Fruit fly (Drosophila melanogaster) whole organism, embryonic: Measurements from ENCODE around the gene Gale.

Source experiments
- Bteb2 ChIP-seq: fragments of 200-800 bp; sonication (Bioruptor generic); optimal IDR thresholded peaks from 2 replicates; lab custom pipeline; 2016; ENCODE audit warnings: missing biosample characterization, missing genetic modification characterization
- CG10431 ChIP-seq: fragments of 200-800 bp; sonication (Bioruptor generic); optimal IDR thresholded peaks from 3 replicates; lab custom pipeline; 2018; ENCODE audit warnings: missing biosample characterization, mild to moderate bottlenecking, missing genetic modification characterization
- CG11247 ChIP-seq: fragments of 200-800 bp; sonication (Bioruptor generic); IDR thresholded peaks from 2 replicates; pipeline ENCODE4 v1.3.6; 2022; ENCODE audit warnings: missing biosample characterization, missing genetic modification characterization
- CG13894 ChIP-seq: fragments of 200-800 bp; sonication (Bioruptor generic); optimal IDR thresholded peaks from 3 replicates; lab custom pipeline; 2018; ENCODE audit warnings: missing biosample characterization, mild to moderate bottlenecking, missing genetic modification characterization, moderate library complexity
- CG15514 ChIP-seq: fragments of 200-800 bp; sonication (Bioruptor generic); optimal IDR thresholded peaks from 3 replicates; lab custom pipeline; 2017; ENCODE audit warnings: missing biosample characterization, missing genetic modification characterization, mild to moderate bottlenecking, moderate library complexity, missing genetic modification reagents
- CG17328 ChIP-seq: fragments of 200-800 bp; sonication (Bioruptor generic); IDR thresholded peaks from 2 replicates; pipeline ENCODE4 v1.3.6; 2022; ENCODE audit warnings: missing biosample characterization, missing genetic modification characterization
- CG17361 ChIP-seq: fragments of 200-800 bp; sonication (Bioruptor generic); IDR thresholded peaks from 3 replicates; pipeline ENCODE4 v1.3.6; 2022; ENCODE audit warnings: missing biosample characterization, missing genetic modification characterization
- CG18011 ChIP-seq: fragments of 200-800 bp; sonication (Bioruptor generic); optimal IDR thresholded peaks from 2 replicates; lab custom pipeline; 2017; ENCODE audit warnings: missing biosample characterization, missing genetic modification characterization, mild to moderate bottlenecking, moderate library complexity, missing genotype
- CG2199 ChIP-seq: fragments of 200-800 bp; sonication (Bioruptor generic); IDR thresholded peaks from 3 replicates; pipeline ENCODE4 v1.3.6; 2022; ENCODE audit warnings: missing biosample characterization, missing genetic modification characterization
- CG31365 ChIP-seq: fragments of 200-800 bp; sonication (Bioruptor generic); optimal IDR thresholded peaks from 2 replicates; lab custom pipeline; 2018; ENCODE audit warnings: missing biosample characterization, mild to moderate bottlenecking, missing genetic modification characterization
- CG32767 ChIP-seq: fragments of 200-800 bp; sonication (Bioruptor generic); IDR thresholded peaks from 2 replicates; pipeline ENCODE4 v1.3.6; 2022; ENCODE audit warnings: missing biosample characterization, missing genetic modification characterization
- CG34224 ChIP-seq: fragments of 200-800 bp; sonication (Bioruptor generic); IDR thresholded peaks from 3 replicates; pipeline ENCODE4 v1.3.6; 2022; ENCODE audit warnings: missing biosample characterization, missing genetic modification characterization; ENCODE audit not compliant: partially characterized antibody
- CG6254 ChIP-seq: fragments of 200-800 bp; sonication (Bioruptor generic); optimal IDR thresholded peaks from 3 replicates; lab custom pipeline; 2017; ENCODE audit warnings: mild to moderate bottlenecking, missing biosample characterization, missing genetic modification reagents, missing genetic modification characterization
- CG6791 ChIP-seq: fragments of 200-800 bp; sonication (Bioruptor generic); IDR thresholded peaks from 3 replicates; pipeline ENCODE4 v1.3.6; 2022; ENCODE audit warnings: missing biosample characterization, missing genetic modification characterization; ENCODE audit not compliant: partially characterized antibody
- CG8290 ChIP-seq, 3 experiments: fragments of 200-800 bp; sonication (Bioruptor generic); optimal IDR thresholded peaks; 2 replicates each; lab custom pipeline; 2016 to 2019; ENCODE audit warnings: missing biosample characterization in 3 of 3, missing genetic modification characterization in 3 of 3, mild to moderate bottlenecking in 2 of 3, moderate library complexity in 1 of 3
- CG9932 ChIP-seq: fragments of 200-800 bp; sonication (Bioruptor generic); IDR thresholded peaks from 2 replicates; pipeline ENCODE4 v1.3.6; 2022; ENCODE audit warnings: missing biosample characterization, missing genetic modification characterization
- CHES-1-like ChIP-seq: fragments of 200-800 bp; sonication (Bioruptor generic); optimal IDR thresholded peaks from 2 replicates; lab custom pipeline; 2016; ENCODE audit warnings: missing biosample characterization, missing genetic modification characterization
- Camta ChIP-seq: fragments of 200-800 bp; sonication (Bioruptor generic); optimal IDR thresholded peaks from 2 replicates; lab custom pipeline; 2016; ENCODE audit warnings: missing biosample characterization, missing genetic modification characterization
- CoRest ChIP-seq: fragments of 200-800 bp; sonication (Bioruptor generic); optimal IDR thresholded peaks from 3 replicates; lab custom pipeline; 2018; ENCODE audit warnings: missing biosample characterization, mild to moderate bottlenecking, missing genetic modification characterization, moderate library complexity
- Deaf1 ChIP-seq: fragments of 200-800 bp; optimal IDR thresholded peaks from 3 replicates; lab custom pipeline; 2019; ENCODE audit warnings: missing biosample characterization, mild to moderate bottlenecking, missing genetic modification characterization, moderate library complexity
- E2f2 ChIP-seq: fragments of 200-800 bp; sonication (Bioruptor generic); IDR thresholded peaks from 2 replicates; pipeline ENCODE4 v1.3.6; 2022; ENCODE audit warnings: missing biosample characterization, missing genetic modification characterization
- Hey ChIP-seq: fragments of 200-800 bp; sonication (Bioruptor generic); optimal IDR thresholded peaks from 3 replicates; lab custom pipeline; 2018; ENCODE audit warnings: missing biosample characterization, mild to moderate bottlenecking, missing genetic modification characterization
- Hmx ChIP-seq: fragments of 200-800 bp; sonication (Bioruptor generic); optimal IDR thresholded peaks from 2 replicates; lab custom pipeline; 2016; ENCODE audit warnings: missing biosample characterization, missing genetic modification characterization
- Lhr ChIP-seq: fragments of 200-800 bp; sonication (Bioruptor generic); optimal IDR thresholded peaks from 3 replicates; lab custom pipeline; 2017; ENCODE audit warnings: mild to moderate bottlenecking, missing biosample characterization, missing genetic modification reagents, missing genetic modification characterization
- MBD-R2 ChIP-seq: fragments of 200-800 bp; sonication (Bioruptor generic); IDR thresholded peaks from 2 replicates; pipeline ENCODE4 v1.3.6; 2022; ENCODE audit warnings: missing biosample characterization, missing genetic modification characterization
- Scr ChIP-seq: fragments of 200-800 bp; sonication (Bioruptor generic); IDR thresholded peaks from 2 replicates; pipeline ENCODE4 v1.3.6; 2022; ENCODE audit warnings: missing biosample characterization, missing genetic modification characterization; ENCODE audit not compliant: partially characterized antibody
- Sox100B ChIP-seq: fragments of 200-800 bp; sonication (Bioruptor generic); optimal IDR thresholded peaks from 3 replicates; lab custom pipeline; 2018; ENCODE audit warnings: missing biosample characterization, mild to moderate bottlenecking, missing genetic modification characterization
- Taf1 ChIP-seq: fragments of 200-800 bp; sonication (Bioruptor generic); IDR thresholded peaks from 2 replicates; pipeline ENCODE4 v1.3.6; 2022; ENCODE audit warnings: missing biosample characterization, missing genetic modification characterization
- abd-A ChIP-seq: fragments of 200-800 bp; sonication (Bioruptor generic); optimal IDR thresholded peaks from 3 replicates; lab custom pipeline; 2019; ENCODE audit warnings: missing biosample characterization, mild to moderate bottlenecking, missing genetic modification characterization, moderate library complexity
- ac ChIP-seq: fragments of 200-800 bp; sonication (Bioruptor generic); optimal IDR thresholded peaks from 3 replicates; lab custom pipeline; 2017; ENCODE audit warnings: missing biosample characterization, mild to moderate bottlenecking, missing genetic modification characterization
- bab2 ChIP-seq: fragments of 200-800 bp; sonication (Bioruptor generic); optimal IDR thresholded peaks from 2 replicates; lab custom pipeline; 2016; ENCODE audit warnings: missing biosample characterization, missing genetic modification characterization
- dati ChIP-seq: fragments of 200-800 bp; sonication (Bioruptor generic); IDR thresholded peaks from 2 replicates; pipeline ENCODE4 v1.3.6; 2022; ENCODE audit warnings: missing biosample characterization, missing genetic modification characterization
- eyg ChIP-seq: fragments of 200-800 bp; sonication (Bioruptor generic); optimal IDR thresholded peaks from 3 replicates; lab custom pipeline; 2016; ENCODE audit warnings: missing biosample characterization, missing genetic modification characterization
- ftz-f1 ChIP-seq: fragments of 200-800 bp; sonication (Bioruptor generic); optimal IDR thresholded peaks from 2 replicates; lab custom pipeline; 2016; ENCODE audit warnings: missing biosample characterization, missing genetic modification characterization
- gce ChIP-seq: fragments of 200-800 bp; sonication (Bioruptor generic); IDR thresholded peaks from 3 replicates; pipeline ENCODE4 v1.3.6; 2022; ENCODE audit warnings: missing biosample characterization, missing genetic modification characterization
- grau ChIP-seq: fragments of 200-800 bp; optimal IDR thresholded peaks from 3 replicates; lab custom pipeline; 2019; ENCODE audit warnings: missing biosample characterization, mild to moderate bottlenecking, missing genetic modification characterization, moderate library complexity
- insv ChIP-seq, 2 experiments: fragments of 200-800 bp; sonication (Bioruptor generic); optimal IDR thresholded peaks; 3 replicates each; lab custom pipeline; 2016 to 2018; ENCODE audit warnings: missing biosample characterization in 2 of 2, missing genetic modification characterization in 2 of 2
- jigr1 ChIP-seq: fragments of 200-800 bp; sonication (Bioruptor generic); IDR thresholded peaks from 3 replicates; pipeline ENCODE4 v1.3.6; 2022; ENCODE audit warnings: missing biosample characterization, missing genetic modification characterization
- odd ChIP-seq: fragments of 200-800 bp; sonication (Bioruptor generic); optimal IDR thresholded peaks from 2 replicates; lab custom pipeline; 2017; ENCODE audit warnings: missing biosample characterization, mild to moderate bottlenecking, missing genetic modification characterization
- repo ChIP-seq: fragments of 200-800 bp; sonication (Bioruptor generic); optimal IDR thresholded peaks from 2 replicates; lab custom pipeline; 2016; ENCODE audit warnings: missing biosample characterization, missing genetic modification characterization
- slbo ChIP-seq: fragments of 200-800 bp; sonication (Bioruptor generic); IDR thresholded peaks from 2 replicates; pipeline ENCODE4 v1.3.6; 2022; ENCODE audit warnings: missing biosample characterization, missing genetic modification characterization
- sna ChIP-seq: fragments of 200-800 bp; sonication (Bioruptor generic); IDR thresholded peaks from 2 replicates; pipeline ENCODE4 v1.3.6; 2022; ENCODE audit warnings: missing biosample characterization, missing genetic modification characterization; ENCODE audit not compliant: partially characterized antibody
- sr ChIP-seq: fragments of 200-800 bp; sonication (Bioruptor generic); IDR thresholded peaks from 3 replicates; pipeline ENCODE4 v1.3.6; 2022; ENCODE audit warnings: missing biosample characterization, missing genetic modification characterization
- ssp ChIP-seq: fragments of 200-800 bp; sonication (Bioruptor generic); IDR thresholded peaks from 2 replicates; pipeline ENCODE4 v1.3.6; 2022; ENCODE audit warnings: missing biosample characterization, missing genetic modification characterization
- trh ChIP-seq: fragments of 200-800 bp; sonication (Bioruptor generic); optimal IDR thresholded peaks from 2 replicates; lab custom pipeline; 2016; ENCODE audit warnings: missing biosample characterization, missing genetic modification characterization
- vvl ChIP-seq: fragments of 200-800 bp; sonication (Bioruptor generic); IDR thresholded peaks from 2 replicates; pipeline ENCODE4 v1.3.6; 2022; ENCODE audit warnings: missing biosample characterization, missing genetic modification characterization
- z ChIP-seq: fragments of 200-800 bp; sonication (Bioruptor generic); IDR thresholded peaks from 3 replicates; pipeline ENCODE4 v1.3.6; 2022; ENCODE audit warnings: missing biosample characterization, missing genetic modification characterization

The Gale gene

dm6 chr3L:692699-693098 is 44.3 kb downstream of the Gale start, which contains the start of gene Vti1a (continued):
- TF ChIP-seq grau (tag; lab: Kevin White, UChicago) = peak; percentile 2
- TF ChIP-seq Lhr (GFP tag; lab: Kevin White, UChicago) = peak; percentile 85
- no peak for TF ChIP-seq ac (GFP tag; lab: Kevin White, UChicago)
- peak; percentile 33; the same call in 1 of the 2 replicates for TF ChIP-seq Scr (GFP tag; lab: Robert Waterston, UW)
- no peak for TF ChIP-seq CG9932 (GFP tag; lab: Robert Waterston, UW)
- peak; percentile 46; the same call in 1 of the 2 replicates for TF ChIP-seq E2f2 (GFP tag; lab: Robert Waterston, UW)
- TF ChIP-seq MBD-R2 (GFP tag; lab: Robert Waterston, UW) = peak; percentile 82
- no peak for TF ChIP-seq repo (GFP tag; lab: Kevin White, UChicago)
- no peak for TF ChIP-seq Camta (GFP tag; lab: Kevin White, UChicago)
- TF ChIP-seq eyg (GFP tag; lab: Kevin White, UChicago) = no peak
- peak; percentile 19 for TF ChIP-seq CoRest (tag; lab: Kevin White, UChicago)
- peak; percentile 62 for TF ChIP-seq CG34224 (GFP tag; lab: Robert Waterston, UW)
- TF ChIP-seq CG31365 (tag; lab: Kevin White, UChicago) = no peak
- no peak for TF ChIP-seq odd (GFP tag; lab: Kevin White, UChicago)
- TF ChIP-seq jigr1 (GFP tag; lab: Robert Waterston, UW) = no peak
- TF ChIP-seq CG10431 (GFP tag; lab: Kevin White, UChicago) = peak; percentile 37
- TF ChIP-seq CG17361 (GFP tag; lab: Robert Waterston, UW) = 0 out of 3 replicates have a peak, but pooled peaks have one; percentile 33
- no peak for TF ChIP-seq CG18011 (GFP tag; lab: Kevin White, UChicago)
- TF ChIP-seq insv (GFP tag; optimal IDR thresholded peaks at IDR 0.05; lab: Kevin White, UChicago) = peak in 1 of 2 experiments; percentile 14
- peak; percentile 82 for TF ChIP-seq ftz-f1 (GFP tag; lab: Kevin White, UChicago)
- peak; percentile 9 for TF ChIP-seq Deaf1 (tag; lab: Kevin White, UChicago)

DNA sequence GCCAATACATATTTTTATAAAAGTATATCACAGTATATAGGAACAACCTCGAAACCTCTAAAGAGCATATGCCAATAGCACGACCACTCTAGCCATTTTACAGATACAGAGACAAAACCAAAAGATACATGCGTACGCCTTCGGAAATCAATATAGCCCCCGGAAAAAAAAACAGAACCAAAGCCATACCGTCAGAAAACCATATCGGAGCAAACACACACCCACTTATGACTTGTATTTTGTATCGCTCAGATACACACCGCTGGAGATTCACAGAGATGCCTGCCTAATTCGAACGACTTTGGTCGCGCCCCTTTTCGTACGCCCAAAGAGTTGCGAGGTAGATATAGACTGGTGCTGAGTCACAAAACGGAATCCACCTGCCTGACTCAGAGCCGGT is 47.2 kb downstream of the Gale start:
- TF ChIP-seq dati (GFP tag; lab: Robert Waterston, UW) (no peak), CG11247 (GFP tag; lab: Robert Waterston, UW) (no peak), Hmx (GFP tag; lab: Kevin White, UChicago) (no peak), CG17328 (GFP tag; lab: Robert Waterston, UW) (0 out of 2 replicates have a peak, but pooled peaks have one; percentile 16), CG6791 (GFP tag; lab: Robert Waterston, UW) (peak; percentile 54; the same call in 1 of the 3 replicates), CG2199 (GFP tag; lab: Robert Waterston, UW) (peak; percentile 81; the same call in 2 of the 3 replicates), CG6254 (GFP tag; lab: Kevin White, UChicago) (no peak), vvl (GFP tag; lab: Robert Waterston, UW) (0 out of 2 replicates have a peak, but pooled peaks have one; percentile 11), CG13894 (peak; percentile 100), CG8290 (GFP tag; optimal IDR thresholded peaks at IDR 0.05; lab: Kevin White, UChicago) (peak; percentile 80), CG8290 (tag; optimal IDR thresholded peaks at IDR 0.05; lab: Kevin White, UChicago) (no peak), sr (peak; percentile 55; the same call in 2 of the 3 replicates), Hey (tag; lab: Kevin White, UChicago) (no peak)

- no peak for TF ChIP-seq sna (GFP tag; lab: Robert Waterston, UW)
- TF ChIP-seq z (GFP tag; lab: Robert Waterston, UW) = peak; percentile 30; the same call in 1 of the 3 replicates
- TF ChIP-seq trh (GFP tag; lab: Kevin White, UChicago) = peak; percentile 90
- peak; percentile 69 for TF ChIP-seq bab2
- TF ChIP-seq Bteb2 (GFP tag; lab: Kevin White, UChicago) = peak; percentile 33
- TF ChIP-seq CG15514 = peak; percentile 88
- peak; percentile 72 for TF ChIP-seq abd-A (tag; lab: Kevin White, UChicago)
- peak; percentile 88 for TF ChIP-seq jigr1 (GFP tag; lab: Robert Waterston, UW)
- TF ChIP-seq ssp (GFP tag; lab: Robert Waterston, UW) = peak; percentile 88
- peak; percentile 94 for TF ChIP-seq gce
- TF ChIP-seq slbo (GFP tag; lab: Robert Waterston, UW) = peak; percentile 95
- TF ChIP-seq Sox100B (GFP tag; lab: Kevin White, UChicago) = peak; percentile 94
- TF ChIP-seq Taf1 (GFP tag; lab: Robert Waterston, UW) = peak; percentile 90
- TF ChIP-seq CHES-1-like (GFP tag; lab: Kevin White, UChicago) = peak; percentile 35
- TF ChIP-seq CG32767 = peak; percentile 94
These were observed 48.2 kb downstream of the Gale start for dm6 chr3L:696404-697054.
